Fruit fly (Drosophila melanogaster) whole organism, wandering third instar larva: Measurements from ENCODE around the gene CG8206.

Experiments
- CG32264 ChIP-seq: fragments of 200-800 bp; sonication (Bioruptor generic); optimal IDR thresholded peaks from 2 replicates; lab custom pipeline; 2016; ENCODE audit warnings: missing biosample characterization, missing genetic modification characterization
- CG9705 ChIP-seq: fragments of 200-800 bp; sonication (Bioruptor generic); optimal IDR thresholded peaks from 2 replicates; lab custom pipeline; 2018; ENCODE audit warnings: missing biosample characterization, mild to moderate bottlenecking, missing genetic modification characterization
- CrebA ChIP-seq: fragments of 200-800 bp; sonication (Bioruptor generic); optimal IDR thresholded peaks from 2 replicates; lab custom pipeline; 2016; ENCODE audit warnings: missing biosample characterization, mild to moderate bottlenecking, missing genetic modification characterization, borderline replicate concordance
- Hnf4 ChIP-seq: fragments of 200-800 bp; sonication (Bioruptor generic); optimal IDR thresholded peaks from 2 replicates; lab custom pipeline; 2016; ENCODE audit warnings: missing biosample characterization, mild to moderate bottlenecking, missing genetic modification characterization
- Hr83 ChIP-seq: fragments of 200-300 bp; sonication (Bioruptor generic); optimal IDR thresholded peaks from 2 replicates; lab custom pipeline; 2016; ENCODE audit warnings: missing biosample characterization, mild to moderate bottlenecking, missing genetic modification characterization, moderate library complexity; ENCODE audit not compliant: poor library complexity, severe bottlenecking
- OdsH ChIP-seq: fragments of 200-800 bp; sonication (Bioruptor generic); optimal IDR thresholded peaks from 2 replicates; lab custom pipeline; 2016; ENCODE audit warnings: missing biosample characterization, mild to moderate bottlenecking, missing genetic modification characterization
- br ChIP-seq: fragments of 200-800 bp; sonication (Bioruptor generic); optimal IDR thresholded peaks from 2 replicates; lab custom pipeline; 2016; ENCODE audit warnings: missing biosample characterization, missing genetic modification characterization
- fru ChIP-seq: fragments of 200-800 bp; sonication (Bioruptor generic); optimal IDR thresholded peaks from 3 replicates; lab custom pipeline; 2016; ENCODE audit warnings: missing biosample characterization, mild to moderate bottlenecking, missing genetic modification characterization
- h ChIP-seq: fragments of 200-800 bp; sonication (Bioruptor generic); optimal IDR thresholded peaks from 3 replicates; lab custom pipeline; 2016; ENCODE audit warnings: missing biosample characterization, mild to moderate bottlenecking, missing genetic modification characterization
- pan ChIP-seq: fragments of >200 bp; optimal IDR thresholded peaks from 2 replicates; lab custom pipeline; 2017
- psq ChIP-seq: fragments of 200-800 bp; sonication (Bioruptor generic); optimal IDR thresholded peaks from 3 replicates; lab custom pipeline; 2017; ENCODE audit warnings: missing biosample characterization, mild to moderate bottlenecking, missing genetic modification characterization, moderate library complexity
- rgr ChIP-seq: fragments of 200-800 bp; sonication (Bioruptor generic); optimal IDR thresholded peaks from 3 replicates; lab custom pipeline; 2016; ENCODE audit warnings: missing biosample characterization, mild to moderate bottlenecking, missing genetic modification characterization
- tai ChIP-seq: sonication (Bioruptor generic); optimal IDR thresholded peaks from 2 replicates; lab custom pipeline; 2016; ENCODE audit warnings: missing biosample characterization, missing genetic modification characterization
- usp ChIP-seq: fragments of >200 bp; optimal IDR thresholded peaks from 2 replicates; lab custom pipeline; 2017; ENCODE audit warnings: missing biosample characterization, missing genetic modification characterization

- no peak for TF ChIP-seq CG9705 (GFP tag; lab: Kevin White, UChicago)
- TF ChIP-seq br = no peak
- no peak for TF ChIP-seq h (GFP tag; lab: Kevin White, UChicago)
- TF ChIP-seq pan = no peak
- TF ChIP-seq CG32264 (GFP tag; lab: Kevin White, UChicago) = no peak
- no peak for TF ChIP-seq OdsH
- TF ChIP-seq psq (GFP tag; lab: Kevin White, UChicago) = no peak
- no peak for TF ChIP-seq fru (GFP tag; lab: Kevin White, UChicago)
- TF ChIP-seq Hr83 (GFP tag; lab: Kevin White, UChicago) = no peak
- TF ChIP-seq Hnf4 (GFP tag; lab: Kevin White, UChicago) = no peak
- TF ChIP-seq usp (GFP tag; lab: Kevin White, UChicago) = no peak
- no peak for TF ChIP-seq rgr
- no peak for TF ChIP-seq CrebA (GFP tag; lab: Kevin White, UChicago)
- TF ChIP-seq tai = no peak
These were observed 9.9 kb downstream of the CG8206 start, which contains the start of gene Mvd for dm6 chrX:15748945-15749344.
